Fruit fly (Drosophila melanogaster) whole organism, prepupa: Measurements from ENCODE around the gene mgl.

Source experiments
- Blimp-1 ChIP-seq: fragments of 200-800 bp; sonication (Bioruptor generic); optimal IDR thresholded peaks from 3 replicates; lab custom pipeline; 2017; ENCODE audit warnings: missing biosample characterization, missing genetic modification characterization, mild to moderate bottlenecking, moderate library complexity, missing genetic modification reagents
- CG10631 ChIP-seq: fragments of 200-800 bp; sonication (Bioruptor generic); optimal IDR thresholded peaks from 2 replicates; lab custom pipeline; 2016; ENCODE audit warnings: missing biosample characterization, missing genetic modification characterization
- CG10669 ChIP-seq: fragments of 200-800 bp; sonication (Bioruptor generic); optimal IDR thresholded peaks from 3 replicates; lab custom pipeline; 2018; ENCODE audit warnings: missing biosample characterization, mild to moderate bottlenecking, missing genetic modification characterization, moderate library complexity
- CG11294 ChIP-seq: fragments of 200-800 bp; sonication (Bioruptor generic); IDR thresholded peaks from 2 replicates; pipeline ENCODE4 v1.3.6; 2022; ENCODE audit warnings: missing biosample characterization, missing genetic modification characterization
- CG11762 ChIP-seq: fragments of 200-800 bp; sonication (Bioruptor generic); optimal IDR thresholded peaks from 3 replicates; lab custom pipeline; 2016; ENCODE audit warnings: missing biosample characterization, missing genetic modification characterization; ENCODE audit not compliant: insufficient read depth
- CG11902 ChIP-seq: fragments of 200-800 bp; sonication (Bioruptor generic); optimal IDR thresholded peaks from 3 replicates; lab custom pipeline; 2016; ENCODE audit warnings: missing biosample characterization, missing genetic modification characterization
- CG15336 ChIP-seq: fragments of 200-800 bp; sonication (Bioruptor generic); IDR thresholded peaks from 2 replicates; pipeline ENCODE4 v1.3.6; 2022; ENCODE audit warnings: missing biosample characterization, missing genetic modification characterization
- CG1621 ChIP-seq: fragments of 200-800 bp; sonication (Bioruptor generic); optimal IDR thresholded peaks from 3 replicates; lab custom pipeline; 2018; ENCODE audit warnings: missing biosample characterization, mild to moderate bottlenecking, missing genetic modification characterization
- CG16779 ChIP-seq: fragments of 200-800 bp; sonication (Bioruptor generic); optimal IDR thresholded peaks from 3 replicates; lab custom pipeline; 2017; ENCODE audit warnings: missing biosample characterization, mild to moderate bottlenecking, missing genetic modification characterization
- CG31627 ChIP-seq: fragments of 200-800 bp; sonication (Bioruptor generic); optimal IDR thresholded peaks from 3 replicates; lab custom pipeline; 2016; ENCODE audit warnings: missing biosample characterization, missing genetic modification characterization
- CG32006 ChIP-seq: fragments of 200-800 bp; sonication (Bioruptor generic); optimal IDR thresholded peaks from 3 replicates; lab custom pipeline; 2017; ENCODE audit warnings: missing biosample characterization, mild to moderate bottlenecking, missing genetic modification characterization
- CG34406 ChIP-seq: fragments of 200-800 bp; sonication (Bioruptor generic); optimal IDR thresholded peaks from 3 replicates; lab custom pipeline; 2016; ENCODE audit warnings: missing biosample characterization, missing genetic modification characterization
- CG3919 ChIP-seq: fragments of 200-800 bp; sonication (Bioruptor generic); optimal IDR thresholded peaks from 3 replicates; lab custom pipeline; 2016; ENCODE audit warnings: missing biosample characterization, missing genetic modification characterization
- CG4318 ChIP-seq: fragments of 200-800 bp; sonication (Bioruptor generic); optimal IDR thresholded peaks from 3 replicates; lab custom pipeline; 2017; ENCODE audit warnings: missing biosample characterization, mild to moderate bottlenecking, missing genetic modification characterization
- CG6276 ChIP-seq: fragments of 200-800 bp; sonication (Bioruptor generic); optimal IDR thresholded peaks from 2 replicates; lab custom pipeline; 2017; ENCODE audit warnings: missing biosample characterization, mild to moderate bottlenecking, missing genetic modification characterization
- CG6808 ChIP-seq: fragments of 200-800 bp; sonication (Bioruptor generic); optimal IDR thresholded peaks from 3 replicates; lab custom pipeline; 2017; ENCODE audit warnings: missing biosample characterization, missing genetic modification characterization, mild to moderate bottlenecking, moderate library complexity, missing genetic modification reagents
- CG6854 ChIP-seq: fragments of 200-800 bp; sonication (Bioruptor generic); optimal IDR thresholded peaks from 2 replicates; lab custom pipeline; 2017; ENCODE audit warnings: missing biosample characterization, mild to moderate bottlenecking, missing genetic modification characterization
- CG8119 ChIP-seq: fragments of 200-800 bp; sonication (Bioruptor generic); IDR thresholded peaks from 3 replicates; pipeline ENCODE4 v1.3.6; 2022; ENCODE audit warnings: missing biosample characterization, missing genetic modification characterization
- CG8319 ChIP-seq: fragments of 200-800 bp; sonication (Bioruptor generic); optimal IDR thresholded peaks from 3 replicates; lab custom pipeline; 2016; ENCODE audit warnings: missing biosample characterization, missing genetic modification characterization
- CG8632 ChIP-seq: fragments of 200-800 bp; sonication (Bioruptor generic); optimal IDR thresholded peaks from 3 replicates; lab custom pipeline; 2016; ENCODE audit warnings: missing biosample characterization, missing genetic modification characterization
- CG9139 ChIP-seq: fragments of 200-800 bp; sonication (Bioruptor generic); optimal IDR thresholded peaks from 3 replicates; lab custom pipeline; 2017; ENCODE audit warnings: missing biosample characterization, mild to moderate bottlenecking, missing genetic modification characterization
- Eip93F ChIP-seq: fragments of 200-800 bp; sonication (Bioruptor generic); optimal IDR thresholded peaks from 2 replicates; lab custom pipeline; 2016; ENCODE audit warnings: missing biosample characterization, mild to moderate bottlenecking, missing genetic modification characterization
- Ets96B ChIP-seq: fragments of 200-800 bp; optimal IDR thresholded peaks from 2 replicates; lab custom pipeline; 2019; ENCODE audit warnings: missing biosample characterization, mild to moderate bottlenecking, missing genetic modification characterization, moderate library complexity
- Hr38 ChIP-seq: sonication (Bioruptor generic); optimal IDR thresholded peaks from 2 replicates; lab custom pipeline; 2016; ENCODE audit warnings: missing biosample characterization, missing genetic modification characterization
- Hr39 ChIP-seq: fragments of 200-800 bp; sonication (Bioruptor generic); optimal IDR thresholded peaks from 2 replicates; lab custom pipeline; 2016; ENCODE audit warnings: missing biosample characterization, missing genetic modification characterization
- Hr4 ChIP-seq: fragments of 200-800 bp; sonication (Bioruptor generic); optimal IDR thresholded peaks from 3 replicates; lab custom pipeline; 2016; ENCODE audit warnings: missing biosample characterization, missing genetic modification characterization
- Lpt ChIP-seq: fragments of 200-800 bp; sonication (Bioruptor generic); optimal IDR thresholded peaks from 3 replicates; lab custom pipeline; 2016; ENCODE audit warnings: missing biosample characterization, missing genetic modification characterization
- Met ChIP-seq: fragments of 200-800 bp; sonication (Bioruptor generic); optimal IDR thresholded peaks from 3 replicates; lab custom pipeline; 2016; ENCODE audit warnings: missing biosample characterization, missing genetic modification characterization
- OdsH ChIP-seq: fragments of 200-800 bp; sonication (Bioruptor generic); optimal IDR thresholded peaks from 3 replicates; lab custom pipeline; 2016; ENCODE audit warnings: missing biosample characterization, missing genetic modification characterization
- Sox102F ChIP-seq: fragments of 200-800 bp; sonication (Bioruptor generic); optimal IDR thresholded peaks from 2 replicates; lab custom pipeline; 2016; ENCODE audit warnings: missing biosample characterization, mild to moderate bottlenecking, missing genetic modification characterization
- Sox14 ChIP-seq: fragments of 200-800 bp; sonication (Bioruptor generic); optimal IDR thresholded peaks from 3 replicates; lab custom pipeline; 2016; ENCODE audit warnings: missing biosample characterization, missing genetic modification characterization
- Sox15 ChIP-seq: fragments of 200-800 bp; sonication (Bioruptor generic); optimal IDR thresholded peaks from 3 replicates; lab custom pipeline; 2016; ENCODE audit warnings: missing biosample characterization, missing genetic modification characterization
- acj6 ChIP-seq: fragments of 200-800 bp; sonication (Bioruptor generic); optimal IDR thresholded peaks from 3 replicates; lab custom pipeline; 2016; ENCODE audit warnings: missing biosample characterization, missing genetic modification characterization
- cyc ChIP-seq: fragments of 200-800 bp; sonication (Bioruptor generic); optimal IDR thresholded peaks from 3 replicates; lab custom pipeline; 2016; ENCODE audit warnings: missing biosample characterization, missing genetic modification characterization
- dac ChIP-seq: fragments of 200-800 bp; sonication (Bioruptor generic); optimal IDR thresholded peaks from 2 replicates; lab custom pipeline; 2017; ENCODE audit warnings: missing biosample characterization, mild to moderate bottlenecking, missing genetic modification characterization
- eg ChIP-seq: fragments of 200-800 bp; sonication (Bioruptor generic); IDR thresholded peaks from 3 replicates; pipeline ENCODE4 v1.3.6; 2022; ENCODE audit warnings: missing biosample characterization, missing genetic modification characterization
- esn ChIP-seq: fragments of 200-800 bp; sonication (Bioruptor generic); optimal IDR thresholded peaks from 2 replicates; lab custom pipeline; 2016; ENCODE audit warnings: missing biosample characterization, mild to moderate bottlenecking, missing genetic modification characterization, moderate library complexity
- fd59A ChIP-seq: fragments of 200-800 bp; sonication (Bioruptor generic); optimal IDR thresholded peaks from 2 replicates; lab custom pipeline; 2017; ENCODE audit warnings: missing biosample characterization, mild to moderate bottlenecking, missing genetic modification characterization, missing genetic modification reagents
- fd85E ChIP-seq: fragments of 200-800 bp; sonication (Bioruptor generic); optimal IDR thresholded peaks from 3 replicates; lab custom pipeline; 2016; ENCODE audit warnings: missing biosample characterization, missing genetic modification characterization
- fkh ChIP-seq: fragments of 200-800 bp; sonication (Bioruptor generic); optimal IDR thresholded peaks from 3 replicates; lab custom pipeline; 2017; ENCODE audit warnings: missing biosample characterization, mild to moderate bottlenecking, missing genetic modification characterization, moderate library complexity
- net ChIP-seq: fragments of 200-800 bp; sonication (Bioruptor generic); optimal IDR thresholded peaks from 3 replicates; lab custom pipeline; 2016; ENCODE audit warnings: missing biosample characterization, missing genetic modification characterization
- pdm3 ChIP-seq: fragments of 200-800 bp; sonication (Bioruptor generic); optimal IDR thresholded peaks from 3 replicates; lab custom pipeline; 2016; ENCODE audit warnings: missing biosample characterization, missing genetic modification characterization
- spab ChIP-seq: fragments of 200-800 bp; sonication (Bioruptor generic); optimal IDR thresholded peaks from 2 replicates; lab custom pipeline; 2017; ENCODE audit warnings: missing biosample characterization, mild to moderate bottlenecking, missing genetic modification characterization, missing genetic modification reagents
- ss ChIP-seq, 2 experiments: fragments of 200-800 bp; sonication (Bioruptor generic); optimal IDR thresholded peaks; 2 replicates in 1 of 2; 3 replicates in 1 of 2; lab custom pipeline; 2017 to 2018; ENCODE audit warnings: mild to moderate bottlenecking in 2 of 2, missing biosample characterization in 2 of 2, missing genetic modification characterization in 2 of 2, moderate library complexity in 1 of 2
- svp ChIP-seq: fragments of 200-800 bp; sonication (Bioruptor generic); peaks from one replicate; lab custom pipeline; 2016; ENCODE audit warnings: missing biosample characterization, missing genetic modification characterization
- vri ChIP-seq: fragments of 200-800 bp; sonication (Bioruptor generic); optimal IDR thresholded peaks from 3 replicates; lab custom pipeline; 2016; ENCODE audit warnings: missing biosample characterization, mild to moderate bottlenecking, missing genetic modification characterization

mgl gene

DNA sequence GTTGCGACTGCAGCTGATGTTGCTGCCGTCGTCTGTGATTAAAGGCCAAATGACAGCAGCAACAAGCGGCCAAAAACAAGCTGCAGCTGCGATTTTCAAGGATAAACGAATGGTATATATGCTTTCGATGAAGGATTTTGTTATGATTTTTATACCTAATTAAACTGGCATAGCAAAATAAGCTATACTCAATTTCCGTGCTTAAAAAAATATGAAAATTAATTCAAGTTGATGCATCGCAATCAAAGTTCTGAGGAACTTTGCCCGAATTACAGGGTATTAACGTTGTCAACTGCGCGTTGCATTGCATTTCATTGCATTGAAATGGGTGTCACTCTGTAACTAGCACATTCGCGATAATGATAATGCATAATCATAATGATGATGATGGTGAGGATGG lies 31.6 kb downstream of the mgl start (continued):
- TF ChIP-seq dac (GFP tag; lab: Kevin White, UChicago) (peak; percentile 62), fkh (GFP tag; lab: Kevin White, UChicago) (no peak), CG31627 (GFP tag; lab: Kevin White, UChicago) (peak; percentile 53), CG8632 (GFP tag; lab: Kevin White, UChicago) (peak; percentile 43), CG6854 (GFP tag; lab: Kevin White, UChicago) (no peak), CG3919 (GFP tag; lab: Kevin White, UChicago) (peak; percentile 32), Sox14 (GFP tag; lab: Kevin White, UChicago) (peak; percentile 60), CG11762 (no peak)

DNA sequence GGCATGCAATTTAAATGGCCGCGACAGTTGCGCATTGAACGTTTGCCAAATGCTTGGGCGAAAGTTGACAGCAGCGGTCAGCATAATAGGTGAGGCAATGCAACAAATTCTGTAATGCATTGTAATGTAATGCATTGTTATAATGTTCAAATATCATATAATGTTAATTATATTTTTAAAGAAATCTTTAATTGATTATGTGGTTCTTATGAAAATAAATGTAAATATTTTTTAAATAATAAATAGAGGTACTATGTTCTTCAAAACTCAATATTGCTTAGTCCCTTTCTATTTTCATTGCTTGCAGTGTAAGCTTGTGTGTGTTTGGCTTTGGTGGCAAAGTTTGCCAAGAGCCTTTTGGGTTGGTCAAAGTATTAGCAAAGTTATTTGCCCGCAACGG lies 32.3 kb downstream of the mgl start:
- TF ChIP-seq spab (no peak), CG6276 (GFP tag; lab: Kevin White, UChicago) (peak; percentile 20), CG15336 (GFP tag; lab: Robert Waterston, UW) (peak; percentile 29; the same call in 1 of the 2 replicates), CG4318 (GFP tag; lab: Kevin White, UChicago) (peak; percentile 46), eg (GFP tag; lab: Robert Waterston, UW) (peak; percentile 41; the same call in 2 of the 3 replicates), CG11762 (no peak), CG8119 (peak; percentile 55; the same call in 2 of the 3 replicates), CG32006 (GFP tag; lab: Kevin White, UChicago) (peak; percentile 61)

DNA sequence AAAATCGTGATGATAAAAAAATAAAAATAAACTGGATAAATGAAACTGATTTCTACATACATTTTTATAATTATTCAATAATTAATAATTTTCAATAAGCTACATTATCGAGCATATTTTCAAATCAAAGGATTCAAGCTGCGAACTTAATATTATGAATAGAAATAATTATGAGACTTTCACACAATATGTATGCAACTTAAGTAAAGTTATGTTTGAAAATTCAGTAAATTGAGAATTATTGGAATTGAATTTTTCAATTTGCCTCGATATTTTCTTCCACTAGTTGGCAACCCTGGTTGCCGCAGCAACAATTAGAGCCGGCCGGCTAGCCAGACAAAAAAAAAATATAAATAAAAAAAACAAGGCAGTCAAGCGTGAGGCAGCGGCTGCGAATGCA lies 32.9 kb downstream of the mgl start:
- no peak for TF ChIP-seq vri (GFP tag; lab: Kevin White, UChicago)
- TF ChIP-seq esn (GFP tag; lab: Kevin White, UChicago): no peak
- TF ChIP-seq dac (GFP tag; lab: Kevin White, UChicago): no peak
- peak; percentile 20 for TF ChIP-seq Hr4
- TF ChIP-seq Sox15 (GFP tag; lab: Kevin White, UChicago): no peak
- TF ChIP-seq fkh (GFP tag; lab: Kevin White, UChicago): no peak
- TF ChIP-seq CG9139 (GFP tag; lab: Kevin White, UChicago): no peak
- TF ChIP-seq eg (GFP tag; lab: Robert Waterston, UW): peak; percentile 54
- TF ChIP-seq CG16779 (tag; lab: Kevin White, UChicago): no peak
- no peak for TF ChIP-seq Eip93F (GFP tag; lab: Kevin White, UChicago)
- TF ChIP-seq fd59A (GFP tag; lab: Kevin White, UChicago): peak; percentile 26
- TF ChIP-seq svp (GFP tag; lab: Kevin White, UChicago): no peak
- TF ChIP-seq acj6 (GFP tag; lab: Kevin White, UChicago): peak; percentile 15
- TF ChIP-seq Ets96B (tag; lab: Kevin White, UChicago): peak; percentile 63
- no peak for TF ChIP-seq Hr39 (GFP tag; lab: Kevin White, UChicago)
- TF ChIP-seq CG11294 (GFP tag; lab: Robert Waterston, UW): no peak
- TF ChIP-seq CG6276 (GFP tag; lab: Kevin White, UChicago): no peak
- no peak for TF ChIP-seq Met (GFP tag; lab: Kevin White, UChicago)
- TF ChIP-seq OdsH (GFP tag; lab: Kevin White, UChicago): peak; percentile 39
- TF ChIP-seq CG10669 (GFP tag; lab: Kevin White, UChicago): peak; percentile 49
- TF ChIP-seq CG10631 (GFP tag; lab: Kevin White, UChicago): peak; percentile 14
- TF ChIP-seq CG32006 (GFP tag; lab: Kevin White, UChicago): no peak
- TF ChIP-seq CG1621 (tag; lab: Kevin White, UChicago): no peak
- no peak for TF ChIP-seq Hr38 (GFP tag; lab: Kevin White, UChicago)
- no peak for TF ChIP-seq CG8319 (GFP tag; lab: Kevin White, UChicago)
- no peak for TF ChIP-seq fd85E (GFP tag; lab: Kevin White, UChicago)
- peak; percentile 32 for TF ChIP-seq CG11762
- no peak for TF ChIP-seq Blimp-1 (GFP tag; lab: Kevin White, UChicago)
- peak; percentile 47 for TF ChIP-seq CG8119
- peak; percentile 32 for TF ChIP-seq CG8632 (GFP tag; lab: Kevin White, UChicago)
- TF ChIP-seq cyc (GFP tag; lab: Kevin White, UChicago): no peak
- no peak for TF ChIP-seq net (GFP tag; lab: Kevin White, UChicago)
- TF ChIP-seq Sox14 (GFP tag; lab: Kevin White, UChicago): no peak
- TF ChIP-seq pdm3 (GFP tag; lab: Kevin White, UChicago): peak; percentile 47
- TF ChIP-seq CG15336 (GFP tag; lab: Robert Waterston, UW): peak; percentile 55
- no peak for TF ChIP-seq Lpt (GFP tag; lab: Kevin White, UChicago)
- TF ChIP-seq Sox102F: no peak
- TF ChIP-seq CG34406: no peak
- no peak for TF ChIP-seq CG6854 (GFP tag; lab: Kevin White, UChicago)
- TF ChIP-seq CG11902 (GFP tag; lab: Kevin White, UChicago): no peak
- peak; percentile 46 for TF ChIP-seq CG6808 (GFP tag; lab: Kevin White, UChicago)
- TF ChIP-seq ss (GFP tag; optimal IDR thresholded peaks at IDR 0.05; lab: Kevin White, UChicago): peak; percentile 13 to 43
